Fruit fly (Drosophila melanogaster) whole organism, embryonic: ENCODE data around the gene CG6041.

ENCODE experiments used
- Ada2b ChIP-seq: fragments of 200-800 bp; sonication (Bioruptor generic); IDR thresholded peaks from 2 replicates; pipeline ENCODE4 v1.3.6; 2022; ENCODE audit warnings: missing biosample characterization, missing genetic modification characterization
- CG10147 ChIP-seq: fragments of 200-800 bp; sonication (Bioruptor generic); optimal IDR thresholded peaks from 2 replicates; lab custom pipeline; 2019; ENCODE audit warnings: missing biosample characterization, mild to moderate bottlenecking, missing genetic modification characterization, moderate library complexity
- CG10565 ChIP-seq: fragments of 200-800 bp; sonication (Bioruptor generic); optimal IDR thresholded peaks from 3 replicates; lab custom pipeline; 2016; ENCODE audit warnings: missing biosample characterization, mild to moderate bottlenecking, missing genetic modification characterization
- CG10654 ChIP-seq: fragments of 200-800 bp; sonication (Bioruptor generic); optimal IDR thresholded peaks from 2 replicates; lab custom pipeline; 2016; ENCODE audit warnings: missing biosample characterization, missing genetic modification characterization
- CG11560 ChIP-seq: fragments of 200-800 bp; sonication (Bioruptor generic); IDR thresholded peaks from 3 replicates; pipeline ENCODE4 v1.3.6; 2022; ENCODE audit warnings: missing biosample characterization, missing genetic modification characterization
- CG1233 ChIP-seq: fragments of 200-800 bp; sonication (Bioruptor generic); optimal IDR thresholded peaks from 4 replicates; lab custom pipeline; 2018; ENCODE audit warnings: missing biosample characterization, mild to moderate bottlenecking, missing genetic modification characterization
- CG12659 ChIP-seq: fragments of 200-800 bp; sonication (Bioruptor generic); optimal IDR thresholded peaks from 3 replicates; lab custom pipeline; 2017; ENCODE audit warnings: mild to moderate bottlenecking, missing biosample characterization, missing genetic modification reagents, missing genetic modification characterization
- CG14667 ChIP-seq: fragments of 200-800 bp; sonication (Bioruptor generic); IDR thresholded peaks from 2 replicates; pipeline ENCODE4 v1.3.6; 2022; ENCODE audit warnings: missing biosample characterization, missing genetic modification characterization
- CG1603 ChIP-seq: fragments of 200-800 bp; sonication (Bioruptor generic); optimal IDR thresholded peaks from 2 replicates; lab custom pipeline; 2019; ENCODE audit warnings: missing biosample characterization, mild to moderate bottlenecking, missing genetic modification characterization, moderate library complexity
- CG16863 ChIP-seq: fragments of 200-800 bp; sonication (Bioruptor generic); optimal IDR thresholded peaks from 3 replicates; lab custom pipeline; 2016; ENCODE audit warnings: missing biosample characterization, missing genetic modification characterization
- CG17612 ChIP-seq: fragments of 200-800 bp; sonication (Bioruptor generic); IDR thresholded peaks from 2 replicates; pipeline ENCODE4 v1.3.6; 2022; ENCODE audit warnings: missing biosample characterization, missing genetic modification characterization
- CG18599 ChIP-seq: fragments of 200-800 bp; sonication (Bioruptor generic); optimal IDR thresholded peaks from 3 replicates; lab custom pipeline; 2017; ENCODE audit warnings: missing biosample characterization, missing genetic modification characterization, mild to moderate bottlenecking, moderate library complexity, missing genetic modification reagents
- CG2678 ChIP-seq: fragments of 200-800 bp; sonication (Bioruptor generic); optimal IDR thresholded peaks from 3 replicates; lab custom pipeline; 2019; ENCODE audit warnings: missing biosample characterization, mild to moderate bottlenecking, missing genetic modification characterization, moderate library complexity
- CG3163 ChIP-seq: fragments of 200-800 bp; sonication (Bioruptor generic); optimal IDR thresholded peaks from 3 replicates; lab custom pipeline; 2016; ENCODE audit warnings: missing biosample characterization, missing genetic modification characterization
- CG4730 ChIP-seq: fragments of 200-800 bp; sonication (Bioruptor generic); IDR thresholded peaks from 2 replicates; pipeline ENCODE4 v1.3.6; 2022; ENCODE audit warnings: missing biosample characterization, missing genetic modification characterization
- CG7839 ChIP-seq: fragments of 200-800 bp; sonication (Bioruptor generic); optimal IDR thresholded peaks from 3 replicates; lab custom pipeline; 2018; ENCODE audit warnings: missing biosample characterization, mild to moderate bottlenecking, missing genetic modification characterization, moderate library complexity
- CG8944 ChIP-seq: fragments of 200-800 bp; sonication (Bioruptor generic); optimal IDR thresholded peaks from 3 replicates; lab custom pipeline; 2016; ENCODE audit warnings: missing biosample characterization, missing genetic modification characterization
- CoRest ChIP-seq: fragments of 200-800 bp; sonication (Bioruptor generic); optimal IDR thresholded peaks from 3 replicates; lab custom pipeline; 2018; ENCODE audit warnings: missing biosample characterization, mild to moderate bottlenecking, missing genetic modification characterization, moderate library complexity
- Drgx ChIP-seq: fragments of 200-800 bp; sonication (Bioruptor generic); IDR thresholded peaks from 2 replicates; pipeline ENCODE4 v1.3.6; 2022; ENCODE audit warnings: missing biosample characterization, missing genetic modification characterization
- Gsc ChIP-seq: fragments of 200-800 bp; sonication (Bioruptor generic); IDR thresholded peaks from 2 replicates; pipeline ENCODE4 v1.3.6; 2022; ENCODE audit warnings: missing biosample characterization, missing genetic modification characterization
- H2.0 ChIP-seq: fragments of 200-800 bp; sonication (Bioruptor generic); IDR thresholded peaks from 2 replicates; pipeline ENCODE4 v1.3.6; 2022; ENCODE audit warnings: missing biosample characterization, missing genetic modification characterization
- Hr51 ChIP-seq, 2 experiments: fragments of 200-800 bp; sonication (Bioruptor generic); optimal IDR thresholded peaks; 2 replicates in 1 of 2; 3 replicates in 1 of 2; lab custom pipeline; 2016 to 2018; ENCODE audit warnings: missing biosample characterization in 2 of 2, missing genetic modification characterization in 2 of 2, mild to moderate bottlenecking in 1 of 2, moderate library complexity in 1 of 2
- Max ChIP-seq: fragments of 200-800 bp; sonication (Bioruptor generic); optimal IDR thresholded peaks from 2 replicates; lab custom pipeline; 2016; ENCODE audit warnings: missing biosample characterization, mild to moderate bottlenecking, missing genetic modification characterization
- Meics ChIP-seq: fragments of 200-800 bp; sonication (Bioruptor generic); optimal IDR thresholded peaks from 2 replicates; lab custom pipeline; 2017; ENCODE audit warnings: missing biosample characterization, mild to moderate bottlenecking, missing genetic modification characterization
- Opbp ChIP-seq: fragments of 200-800 bp; sonication (Bioruptor generic); IDR thresholded peaks from 3 replicates; pipeline ENCODE4 v1.3.6; 2022; ENCODE audit warnings: missing biosample characterization, missing genetic modification characterization; ENCODE audit not compliant: partially characterized antibody
- Ravus ChIP-seq: fragments of 200-800 bp; sonication (Bioruptor generic); IDR thresholded peaks from 2 replicates; pipeline ENCODE4 v1.3.6; 2022; ENCODE audit warnings: missing biosample characterization, missing genetic modification characterization
- al ChIP-seq: fragments of 200-800 bp; sonication (Bioruptor generic); IDR thresholded peaks from 2 replicates; pipeline ENCODE4 v1.3.6; 2022; ENCODE audit warnings: missing biosample characterization, missing genetic modification characterization
- chm ChIP-seq: fragments of 200-800 bp; sonication (Bioruptor generic); IDR thresholded peaks from 2 replicates; pipeline ENCODE4 v1.3.6; 2022; ENCODE audit warnings: missing biosample characterization, missing genetic modification characterization
- dmrt11E ChIP-seq: fragments of 200-800 bp; sonication (Bioruptor generic); optimal IDR thresholded peaks from 3 replicates; lab custom pipeline; 2018; ENCODE audit warnings: missing biosample characterization, mild to moderate bottlenecking, missing genetic modification characterization, moderate library complexity
- dmrt99B ChIP-seq: fragments of 200-800 bp; sonication (Bioruptor generic); optimal IDR thresholded peaks from 2 replicates; lab custom pipeline; 2018; ENCODE audit warnings: missing biosample characterization, mild to moderate bottlenecking, missing genetic modification characterization, moderate library complexity
- esg ChIP-seq: fragments of 200-800 bp; sonication (Bioruptor generic); conservative IDR thresholded peaks from 2 replicates; pipeline ENCODE4 v1.3.6; 2022; ENCODE audit warnings: missing biosample characterization, missing genetic modification characterization
- eve ChIP-seq, 2 experiments: fragments of >200 bp; optimal IDR thresholded peaks; 2 replicates each; lab custom pipeline; 2017; ENCODE audit warnings: missing biosample characterization in 2 of 2, missing genetic modification characterization in 2 of 2
- fd96Cb ChIP-seq: fragments of 200-800 bp; sonication (Bioruptor generic); optimal IDR thresholded peaks from 2 replicates; lab custom pipeline; 2018; ENCODE audit warnings: missing biosample characterization, mild to moderate bottlenecking, missing genetic modification characterization, moderate library complexity
- ftz-f1 ChIP-seq: fragments of 200-800 bp; sonication (Bioruptor generic); optimal IDR thresholded peaks from 2 replicates; lab custom pipeline; 2016; ENCODE audit warnings: missing biosample characterization, missing genetic modification characterization
- gfzf ChIP-seq: fragments of 200-800 bp; sonication (Bioruptor generic); optimal IDR thresholded peaks from 2 replicates; lab custom pipeline; 2016; ENCODE audit warnings: missing biosample characterization, mild to moderate bottlenecking, missing genetic modification characterization, moderate library complexity
- gt ChIP-seq: fragments of 200-800 bp; sonication (Bioruptor generic); IDR thresholded peaks from 2 replicates; pipeline ENCODE4 v1.3.6; 2022; ENCODE audit warnings: missing biosample characterization, missing genetic modification characterization
- lab ChIP-seq: fragments of 200-800 bp; sonication (Bioruptor generic); optimal IDR thresholded peaks from 3 replicates; lab custom pipeline; 2017; ENCODE audit warnings: missing biosample characterization, missing genetic modification characterization, mild to moderate bottlenecking, moderate library complexity, missing genetic modification reagents
- lbe ChIP-seq: fragments of 200-800 bp; sonication (Bioruptor generic); optimal IDR thresholded peaks from 2 replicates; lab custom pipeline; 2016; ENCODE audit warnings: missing biosample characterization, mild to moderate bottlenecking, missing genetic modification characterization
- lmd ChIP-seq: fragments of 200-800 bp; sonication (Bioruptor generic); IDR thresholded peaks from 2 replicates; pipeline ENCODE4 v1.3.6; 2022; ENCODE audit warnings: missing biosample characterization, missing genetic modification characterization
- maf-S ChIP-seq: fragments of 200-800 bp; sonication (Bioruptor generic); optimal IDR thresholded peaks from 2 replicates; lab custom pipeline; 2016; ENCODE audit warnings: missing biosample characterization, missing genetic modification characterization
- sd ChIP-seq: fragments of 200-800 bp; sonication (Bioruptor generic); optimal IDR thresholded peaks from 3 replicates; lab custom pipeline; 2018; ENCODE audit warnings: missing biosample characterization, mild to moderate bottlenecking, missing genetic modification characterization, moderate library complexity
- seq ChIP-seq: fragments of 200-800 bp; sonication (Bioruptor generic); IDR thresholded peaks from 2 replicates; pipeline ENCODE4 v1.3.6; 2022; ENCODE audit warnings: missing biosample characterization, missing genetic modification characterization

CG6041 gene

dm6 chrX:5977113-5977512 is 29.2 kb downstream of the CG6041 start (continued):
- TF ChIP-seq Meics (GFP tag; lab: Kevin White, UChicago) = peak; percentile 18
- TF ChIP-seq Ravus (GFP tag; lab: Robert Waterston, UW) = no peak
- 0 out of 2 replicates have a peak, but pooled peaks have one; percentile 4 for TF ChIP-seq Ada2b (GFP tag; lab: Robert Waterston, UW)
- peak; percentile 16 for TF ChIP-seq CG12659 (GFP tag; lab: Kevin White, UChicago)
- no peak for TF ChIP-seq maf-S (GFP tag; lab: Kevin White, UChicago)
- TF ChIP-seq Drgx = 0 out of 2 replicates have a peak, but pooled peaks have one; percentile 20
- TF ChIP-seq CG8944 (GFP tag; lab: Kevin White, UChicago) = peak; percentile 2
- no peak for TF ChIP-seq CG10147 (GFP tag; lab: Kevin White, UChicago)
- peak; percentile 16; the same call in 1 of the 2 replicates for TF ChIP-seq lmd
- TF ChIP-seq al (GFP tag; lab: Robert Waterston, UW) = 0 out of 2 replicates have a peak, but pooled peaks have one; percentile 10
- TF ChIP-seq esg (GFP tag; lab: Robert Waterston, UW) = no peak
- TF ChIP-seq H2.0 (GFP tag; lab: Robert Waterston, UW) = 0 out of 2 replicates have a peak, but pooled peaks have one; percentile 22
- no peak for TF ChIP-seq Max (GFP tag; lab: Kevin White, UChicago)
- no peak for TF ChIP-seq CG10565 (GFP tag; lab: Kevin White, UChicago)
- peak; percentile 8 for TF ChIP-seq CoRest (tag; lab: Kevin White, UChicago)
- no peak for TF ChIP-seq dmrt11E (tag; lab: Kevin White, UChicago)
- TF ChIP-seq chm (GFP tag; lab: Robert Waterston, UW) = no peak
- no peak for TF ChIP-seq ftz-f1 (GFP tag; lab: Kevin White, UChicago)
- TF ChIP-seq dmrt99B (tag; lab: Kevin White, UChicago) = peak; percentile 21
- TF ChIP-seq fd96Cb = no peak
- TF ChIP-seq gt (GFP tag; lab: Robert Waterston, UW) = no peak
- TF ChIP-seq Hr51 (GFP tag; optimal IDR thresholded peaks at IDR 0.05; lab: Kevin White, UChicago) = peak in 1 of 2 experiments; percentile 36
- no peak for TF ChIP-seq Opbp (GFP tag; lab: Robert Waterston, UW)
- 0 out of 2 replicates have a peak, but pooled peaks have one; percentile 8 for TF ChIP-seq seq
- no peak for TF ChIP-seq sd
- peak; percentile 0 for TF ChIP-seq CG18599 (GFP tag; lab: Kevin White, UChicago)
- no peak for TF ChIP-seq lbe (GFP tag; lab: Kevin White, UChicago)
- no peak for TF ChIP-seq gfzf (GFP tag; lab: Kevin White, UChicago)
- TF ChIP-seq Gsc (GFP tag; lab: Robert Waterston, UW) = no peak
- TF ChIP-seq CG16863 (GFP tag; lab: Kevin White, UChicago) = no peak
- no peak for TF ChIP-seq CG11560 (tag; lab: Robert Waterston, UW)
- TF ChIP-seq lab (GFP tag; lab: Kevin White, UChicago) = peak; percentile 8
- peak; percentile 17; the same call in 1 of the 2 replicates for TF ChIP-seq CG14667 (GFP tag; lab: Robert Waterston, UW)
- no peak for TF ChIP-seq CG17612 (GFP tag; lab: Robert Waterston, UW)
- no peak for TF ChIP-seq CG3163
- peak; percentile 30 for TF ChIP-seq CG1603 (tag; lab: Kevin White, UChicago)
- TF ChIP-seq CG1233 (GFP tag; lab: Kevin White, UChicago) = no peak
- no peak for TF ChIP-seq CG4730 (GFP tag; lab: Robert Waterston, UW)
- no peak for TF ChIP-seq CG10654 (GFP tag; lab: Kevin White, UChicago)
- TF ChIP-seq CG2678 (tag; lab: Kevin White, UChicago) = peak; percentile 39
- TF ChIP-seq eve (GFP tag; optimal IDR thresholded peaks at IDR 0.05; lab: Kevin White, UChicago) = peak in 1 of 2 experiments; percentile 11
- TF ChIP-seq CG7839 (tag; lab: Kevin White, UChicago) = peak; percentile 22
